Worm (Caenorhabditis elegans) whole organism, L1 larva: ENCODE results near the gene D1046.4.

Source experiments
- aha-1 ChIP-seq: fragments of 150-350 bp; optimal IDR thresholded peaks from 2 replicates; lab custom pipeline; 2014; ENCODE audit warnings: missing biosample characterization, missing genetic modification characterization
- lin-13 ChIP-seq: fragments of 150-350 bp; optimal IDR thresholded peaks from 2 replicates; lab custom pipeline; 2014; ENCODE audit warnings: missing biosample characterization, missing genetic modification reagents, missing genetic modification characterization
- lsy-2 ChIP-seq, 2 experiments: fragments of 150-350 bp; optimal IDR thresholded peaks; 2 replicates each; lab custom pipeline; 2014; ENCODE audit warnings: missing biosample characterization in 2 of 2, missing genetic modification characterization in 2 of 2
- mdl-1 ChIP-seq, 2 experiments: fragments of 150-350 bp; optimal IDR thresholded peaks; 2 replicates each; lab custom pipeline; 2014 to 2017; ENCODE audit warnings: missing biosample characterization in 2 of 2, missing genetic modification characterization in 2 of 2, inconsistent platforms in 1 of 2
- snu-23 ChIP-seq: sonication (generic microtip); optimal IDR thresholded peaks from 2 replicates; lab custom pipeline; 2016; ENCODE audit warnings: missing genetic modification characterization, missing compliant biosample characterization

- TF ChIP-seq mdl-1 (tag; optimal IDR thresholded peaks at IDR 0.05; lab: Kevin White, UChicago) (no peak), aha-1 (tag; lab: Kevin White, UChicago) (no peak), lsy-2 (tag; optimal IDR thresholded peaks at IDR 0.05; lab: Kevin White, UChicago) (peak in 1 of 2 experiments; percentile 17), snu-23 (GFP tag; lab: Kevin White, UChicago) (no peak), lin-13 (no peak)
Observed at ce11 chrIV:8921166-8921565, 12.5 kb upstream of the D1046.4 start.
